Worm (Caenorhabditis elegans): ENCODE data around the gene C39B10.7.

Gene C39B10.7

DNA sequence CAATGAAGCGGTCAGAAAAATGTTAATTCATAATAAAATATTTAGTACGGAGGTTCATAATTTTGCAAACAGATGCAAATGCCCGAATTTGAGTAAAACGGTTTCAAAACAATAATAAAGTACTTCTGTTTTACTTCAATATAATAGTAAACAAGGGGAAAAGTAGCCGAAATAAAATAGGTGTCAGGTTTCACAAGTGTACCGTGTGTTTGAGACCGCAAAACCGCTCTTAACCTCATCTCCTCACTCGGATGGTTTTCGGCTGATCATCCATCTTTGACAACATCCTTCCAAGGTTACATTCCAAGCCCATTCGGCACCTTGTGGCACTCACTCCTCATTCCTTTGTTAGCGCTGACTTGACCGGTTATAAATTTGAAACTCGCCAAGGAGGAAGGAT is 39.3 kb upstream of the C39B10.7 start:
- no peak for TF ChIP-seq snpc-3.4 (tag; optimal IDR thresholded peaks at IDR 0.05)
- no peak for TF ChIP-seq rcor-1 (GFP tag; IDR thresholded peaks at IDR 0.05)
- no peak for TF ChIP-seq mes-4 (tag; optimal IDR thresholded peaks at IDR 0.05)
- TF ChIP-seq nhr-120 (GFP tag; IDR thresholded peaks at IDR 0.05) = no peak
- no peak for TF ChIP-seq ekl-4 (GFP tag; IDR thresholded peaks at IDR 0.05)
- no peak for TF ChIP-seq egl-18 (GFP tag; IDR thresholded peaks at IDR 0.05)

DNA sequence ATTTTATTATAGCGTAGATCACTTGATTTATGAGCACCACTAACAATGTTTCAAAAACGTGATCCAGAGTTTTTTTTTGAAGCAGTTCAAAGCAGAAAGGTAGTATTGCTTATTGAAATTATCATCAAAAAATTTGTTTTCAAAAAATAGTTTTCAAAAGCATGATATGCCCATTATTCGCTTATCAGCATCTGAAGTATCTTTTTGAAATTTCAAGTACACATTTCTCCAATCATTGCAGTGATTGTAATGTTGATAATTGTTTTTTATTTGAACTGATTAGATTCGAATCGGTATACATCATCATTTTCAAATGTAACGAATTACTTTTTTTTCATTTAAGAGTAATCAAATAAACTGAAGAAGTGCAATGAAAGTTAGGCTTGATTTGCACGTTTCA is 35.9 kb upstream of the C39B10.7 start:
- TF ChIP-seq let-607 (tag; optimal IDR thresholded peaks at IDR 0.05) = no peak
- no peak for TF ChIP-seq nhr-120 (GFP tag; IDR thresholded peaks at IDR 0.05)
- TF ChIP-seq Y53G8AR.9 (GFP tag; conservative IDR thresholded peaks at IDR 0.05) = no peak
- no peak for TF ChIP-seq lin-40 (tag; optimal IDR thresholded peaks at IDR 0.05)
- TF ChIP-seq hlh-26 (GFP tag; conservative IDR thresholded peaks at IDR 0.05) = no peak
- no peak for TF ChIP-seq ztf-26 (tag; optimal IDR thresholded peaks at IDR 0.05)

DNA sequence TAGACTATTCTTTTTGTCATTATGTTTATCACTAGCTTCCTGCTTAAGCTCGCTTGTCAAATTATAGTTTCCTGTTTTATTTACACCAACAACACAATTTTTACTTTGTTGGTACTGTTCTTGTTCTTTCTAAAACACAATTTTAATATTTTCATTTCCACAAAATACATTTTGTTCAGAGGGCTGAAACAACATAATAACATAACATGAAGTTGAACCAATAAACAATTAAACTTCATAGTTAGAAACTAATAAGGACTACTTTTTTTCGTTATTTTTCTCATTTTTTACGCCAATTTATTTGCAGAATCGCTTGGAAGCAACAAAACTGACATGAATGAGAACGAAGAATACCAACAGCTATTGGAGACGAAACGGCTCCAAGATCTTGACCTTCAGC is 32.8 kb upstream of the C39B10.7 start, which contains the start of gene C39B10.3:
TSS of gene C39B10.3 (plus strand) at position 301 of the 400 bp plus-strand sequence.
- TF ChIP-seq ztf-25 (GFP tag; IDR thresholded peaks at IDR 0.05) (no peak), Y53F4B.3 (GFP tag; IDR thresholded peaks at IDR 0.05) (no peak), F10E7.11 (tag; optimal IDR thresholded peaks at IDR 0.05) (no peak), attf-5 (GFP tag; optimal IDR thresholded peaks at IDR 0.05) (no peak), ceh-100 (GFP tag; IDR thresholded peaks at IDR 0.05) (no peak), hrde-1 (tag; optimal IDR thresholded peaks at IDR 0.05; ENCODE audit: borderline replicate concordance) (no peak), ets-4 (GFP tag; optimal IDR thresholded peaks at IDR 0.05) (no peak), cebp-2 (GFP tag; IDR thresholded peaks at IDR 0.05) (no peak), egrh-3 (GFP tag; IDR thresholded peaks at IDR 0.05) (no peak), lsl-1 (GFP tag; optimal IDR thresholded peaks at IDR 0.05) (no peak), tbx-9 (tag; optimal IDR thresholded peaks at IDR 0.05; ENCODE audit: borderline replicate concordance) (no peak), mel-28 (tag; optimal IDR thresholded peaks at IDR 0.05; ENCODE audit: borderline replicate concordance) (no peak), ceh-91 (GFP tag; IDR thresholded peaks at IDR 0.05) (no peak), hlh-26 (GFP tag; conservative IDR thresholded peaks at IDR 0.05) (no peak), nhr-120 (GFP tag; IDR thresholded peaks at IDR 0.05) (no peak), ZK185.1 (tag; optimal IDR thresholded peaks at IDR 0.05; ENCODE audit: poor library complexity, severe bottlenecking) (no peak), madf-3 (GFP tag; IDR thresholded peaks at IDR 0.05) (no peak), ekl-4 (GFP tag; IDR thresholded peaks at IDR 0.05) (no peak), madf-10 (tag; optimal IDR thresholded peaks at IDR 0.05) (no peak)

DNA sequence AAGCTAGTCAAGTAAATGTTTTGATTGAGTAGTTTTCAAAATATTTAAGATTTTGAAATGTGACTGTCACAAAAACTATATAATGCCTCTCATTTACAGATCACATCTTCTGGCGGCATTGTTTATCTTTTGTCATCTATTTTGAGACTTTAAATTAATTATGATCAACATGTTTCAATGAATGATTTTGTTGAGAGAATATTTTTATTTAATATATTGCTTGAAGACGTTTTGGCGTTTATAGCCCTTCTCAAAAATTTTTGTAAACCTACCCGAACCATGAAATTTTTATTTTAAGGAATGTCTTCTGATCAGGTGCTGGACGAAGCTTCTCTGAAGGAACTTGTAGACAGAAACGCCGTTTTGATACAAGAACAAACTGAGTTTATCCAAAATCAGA is 32.0 kb upstream of the C39B10.7 start, which contains the start of gene C39B10.4:
TSS of gene C39B10.4 (plus strand) at position 301 of the 400 bp plus-strand sequence.
- no peak for TF ChIP-seq lin-54 (GFP tag; optimal IDR thresholded peaks at IDR 0.05)
- no peak for TF ChIP-seq F57A8.1 (GFP tag; optimal IDR thresholded peaks at IDR 0.05)
- no peak for TF ChIP-seq Y67H2A.10 (GFP tag; conservative IDR thresholded peaks at IDR 0.05)
- no peak for TF ChIP-seq chd-7 (tag; optimal IDR thresholded peaks at IDR 0.05)
- TF ChIP-seq ztf-25 (GFP tag; IDR thresholded peaks at IDR 0.05) = no peak
- TF ChIP-seq athp-1 (tag; optimal IDR thresholded peaks at IDR 0.05) = no peak
- TF ChIP-seq B0019.2 (GFP tag; conservative IDR thresholded peaks at IDR 0.05) = no peak
- TF ChIP-seq F10E7.11 (tag; optimal IDR thresholded peaks at IDR 0.05) = no peak
- TF ChIP-seq F57C9.4 (tag; optimal IDR thresholded peaks at IDR 0.05) = no peak
- no peak for TF ChIP-seq F22D6.2 (tag; optimal IDR thresholded peaks at IDR 0.05)
- TF ChIP-seq ZK185.1 (tag; optimal IDR thresholded peaks at IDR 0.05; ENCODE audit: poor library complexity, severe bottlenecking) = no peak
- no peak for TF ChIP-seq F33H1.4 (GFP tag; IDR thresholded peaks at IDR 0.05)
- TF ChIP-seq zfh-2 (GFP tag; conservative IDR thresholded peaks at IDR 0.05) = no peak
- no peak for TF ChIP-seq D2030.7 (GFP tag; IDR thresholded peaks at IDR 0.05)
- TF ChIP-seq ama-1 (optimal IDR thresholded peaks at IDR 0.05) = no peak
- no peak for TF ChIP-seq ama-1 (GFP tag; optimal IDR thresholded peaks at IDR 0.05)

Data from whole organism, young adult.